Worm (Caenorhabditis elegans) whole organism, young adult: Measurements from ENCODE around the gene arx-6.

Experiments
- F49E8.2 ChIP-seq: sonication (generic microtip); optimal IDR thresholded peaks from 3 replicates; lab custom pipeline; 2017; ENCODE audit warnings: missing genetic modification characterization, mild to moderate bottlenecking, missing compliant biosample characterization, antibody characterized with exemption, moderate library complexity; ENCODE audit not compliant: insufficient read depth
- F55B11.4 ChIP-seq: sonication (generic microtip); optimal IDR thresholded peaks from 2 replicates; lab custom pipeline; 2016; ENCODE audit warnings: missing compliant biosample characterization, missing genetic modification characterization, borderline replicate concordance; ENCODE audit not compliant: insufficient read depth
- aptf-2 ChIP-seq: fragments of 200-800 bp; sonication (Bioruptor generic); conservative IDR thresholded peaks from 2 replicates; pipeline ENCODE4 v1.3.6; 2022; ENCODE audit warnings: missing genetic modification reagents, missing genetic modification characterization, missing compliant biosample characterization
- efl-1 ChIP-seq: fragments of 150-350 bp; optimal IDR thresholded peaks from 2 replicates; lab custom pipeline; 2014; ENCODE audit warnings: missing biosample characterization, missing genetic modification reagents, missing genetic modification characterization
- hrde-1 ChIP-seq: sonication (generic microtip); optimal IDR thresholded peaks from 2 replicates; lab custom pipeline; 2016; ENCODE audit warnings: missing genetic modification characterization, mild to moderate bottlenecking, missing compliant biosample characterization, moderate library complexity, missing genotype, missing genetic modification reagents, borderline replicate concordance
- nhr-90 ChIP-seq: sonication (generic microtip); optimal IDR thresholded peaks from 2 replicates; lab custom pipeline; 2016; ENCODE audit warnings: missing genotype, mild to moderate bottlenecking, missing genetic modification characterization, missing compliant biosample characterization
- pha-4 ChIP-seq: fragments of 150-350 bp; sonication (generic microtip); optimal IDR thresholded peaks from 2 replicates; lab custom pipeline; 2014; ENCODE audit warnings: missing biosample characterization, missing genetic modification reagents, missing genetic modification characterization
- snpc-4 ChIP-seq, 5 experiments: fragments of 150-350 bp in 1 of 5; sonication (generic microtip) in 4 of 5; optimal IDR thresholded peaks; 2 replicates each; lab custom pipeline; 2014 to 2018; ENCODE audit warnings: missing genetic modification characterization in 5 of 5, missing biosample characterization in 3 of 5, antibody characterized with exemption in 2 of 5, mild to moderate bottlenecking in 2 of 5, missing compliant biosample characterization in 2 of 5, missing genotype in 2 of 5, moderate library complexity in 2 of 5, missing genetic modification reagents in 1 of 5
- tbx-9 ChIP-seq: sonication (generic microtip); optimal IDR thresholded peaks from 2 replicates; lab custom pipeline; 2016; ENCODE audit warnings: borderline replicate concordance, missing genetic modification characterization, inconsistent platforms, missing compliant biosample characterization
- ztf-26 ChIP-seq: sonication (generic microtip); optimal IDR thresholded peaks from 2 replicates; lab custom pipeline; 2017; ENCODE audit warnings: missing genetic modification characterization, missing compliant biosample characterization

DNA sequence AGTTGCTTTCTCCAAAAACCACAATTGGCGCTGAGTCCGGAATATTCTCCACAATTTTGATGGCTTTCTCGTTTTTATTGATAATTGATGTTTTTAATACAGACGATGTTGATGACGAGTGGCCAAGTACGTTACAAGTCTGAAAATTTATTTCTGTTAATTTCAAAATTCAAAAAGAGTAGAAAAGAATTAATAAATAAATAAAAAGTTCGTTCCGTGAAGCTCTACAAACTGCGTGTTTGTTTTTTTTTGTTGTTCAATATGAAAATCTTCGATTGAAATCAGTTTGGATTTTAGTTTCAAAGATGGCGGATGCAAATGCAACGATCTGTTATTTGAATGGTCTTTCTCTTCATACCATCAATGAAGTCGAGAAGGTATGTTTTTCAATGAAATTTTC lies 32.5 kb downstream of the arx-6 start, which contains the start of gene F26F4.2:
- no peak for TF ChIP-seq pha-4 (tag; lab: Kevin White, UChicago)
- TF ChIP-seq hrde-1 (tag; lab: Kevin White, UChicago): no peak
- no peak for TF ChIP-seq aptf-2 (GFP tag; lab: Robert Waterston, UW)
- no peak for TF ChIP-seq efl-1
- TF ChIP-seq nhr-90 (tag; lab: Kevin White, UChicago): no peak
- no peak for TF ChIP-seq F49E8.2 (tag; lab: Kevin White, UChicago)
- TF ChIP-seq ztf-26 (tag; lab: Kevin White, UChicago): no peak
- TF ChIP-seq tbx-9: no peak
- no peak for TF ChIP-seq snpc-4 (GFP tag; optimal IDR thresholded peaks at IDR 0.05; lab: Kevin White, UChicago)
- no peak for TF ChIP-seq snpc-4 (tag; optimal IDR thresholded peaks at IDR 0.05; lab: Kevin White, UChicago)
- no peak for TF ChIP-seq F55B11.4 (tag; lab: Kevin White, UChicago)
